Fruit fly (Drosophila melanogaster) whole organism, embryonic: ENCODE results near the gene Lip2.

Experiments used
- Awh ChIP-seq: fragments of 200-800 bp; sonication (Bioruptor generic); IDR thresholded peaks from 2 replicates; pipeline ENCODE4, ENCODE4 v1.3.6; 2022; ENCODE audit warnings: missing biosample characterization, missing genetic modification characterization
- CG10979 ChIP-seq: fragments of 200-800 bp; sonication (Bioruptor generic); optimal IDR thresholded peaks from 2 replicates; lab custom pipeline; 2018; ENCODE audit warnings: missing biosample characterization, mild to moderate bottlenecking, missing genetic modification characterization, moderate library complexity
- CG12155 ChIP-seq: fragments of 200-800 bp; sonication (Bioruptor generic); optimal IDR thresholded peaks from 3 replicates; lab custom pipeline; 2016; ENCODE audit warnings: missing biosample characterization, missing genetic modification characterization
- CG13424 ChIP-seq: fragments of 200-800 bp; sonication (Bioruptor generic); optimal IDR thresholded peaks from 2 replicates; lab custom pipeline; 2019; ENCODE audit warnings: missing biosample characterization, mild to moderate bottlenecking, missing genetic modification characterization, moderate library complexity
- CG13894 ChIP-seq: fragments of 200-800 bp; sonication (Bioruptor generic); optimal IDR thresholded peaks from 3 replicates; lab custom pipeline; 2018; ENCODE audit warnings: missing biosample characterization, mild to moderate bottlenecking, missing genetic modification characterization, moderate library complexity
- CG14710 ChIP-seq: fragments of 200-800 bp; sonication (Bioruptor generic); optimal IDR thresholded peaks from 3 replicates; lab custom pipeline; 2019; ENCODE audit warnings: missing biosample characterization, mild to moderate bottlenecking, missing genetic modification characterization, moderate library complexity
- CG16863 ChIP-seq: fragments of 200-800 bp; sonication (Bioruptor generic); optimal IDR thresholded peaks from 3 replicates; lab custom pipeline; 2016; ENCODE audit warnings: missing biosample characterization, missing genetic modification characterization
- CG17328 ChIP-seq: fragments of 200-800 bp; sonication (Bioruptor generic); IDR thresholded peaks from 2 replicates; pipeline ENCODE4 v1.3.6; 2022; ENCODE audit warnings: missing biosample characterization, missing genetic modification characterization
- CG17912 ChIP-seq: fragments of 200-800 bp; sonication (Bioruptor generic); optimal IDR thresholded peaks from 2 replicates; lab custom pipeline; 2018; ENCODE audit warnings: missing biosample characterization, mild to moderate bottlenecking, missing genetic modification characterization
- CG1832 ChIP-seq: fragments of 200-800 bp; sonication (Bioruptor generic); optimal IDR thresholded peaks from 2 replicates; lab custom pipeline; 2017; ENCODE audit warnings: missing biosample characterization, mild to moderate bottlenecking, missing genetic modification characterization, inconsistent platforms
- CG2116 ChIP-seq: fragments of 200-800 bp; sonication (Bioruptor generic); optimal IDR thresholded peaks from 3 replicates; lab custom pipeline; 2018; ENCODE audit warnings: missing biosample characterization, mild to moderate bottlenecking, missing genetic modification characterization
- CG2889 ChIP-seq: fragments of 200-800 bp; sonication (Bioruptor generic); IDR thresholded peaks from 3 replicates; pipeline ENCODE4 v1.3.6; 2022; ENCODE audit warnings: missing biosample characterization, missing genetic modification characterization
- CG3281 ChIP-seq: fragments of 200-800 bp; sonication (Bioruptor generic); optimal IDR thresholded peaks from 3 replicates; lab custom pipeline; 2017; ENCODE audit warnings: missing biosample characterization, mild to moderate bottlenecking, missing genetic modification characterization
- CG4617 ChIP-seq: fragments of 200-800 bp; sonication (Bioruptor generic); optimal IDR thresholded peaks from 3 replicates; lab custom pipeline; 2016; ENCODE audit warnings: missing biosample characterization, missing genetic modification characterization, borderline replicate concordance
- CG5180 ChIP-seq: fragments of 200-800 bp; sonication (Bioruptor generic); optimal IDR thresholded peaks from 3 replicates; lab custom pipeline; 2017; ENCODE audit warnings: missing biosample characterization, missing genetic modification characterization, mild to moderate bottlenecking, moderate library complexity, missing genetic modification reagents
- CG5953 ChIP-seq: fragments of 200-800 bp; sonication (Bioruptor generic); IDR thresholded peaks from 2 replicates; pipeline ENCODE4 v1.3.6; 2022; ENCODE audit warnings: missing biosample characterization, missing genetic modification characterization
- CG8290 ChIP-seq, 3 experiments: fragments of 200-800 bp; sonication (Bioruptor generic); optimal IDR thresholded peaks; 2 replicates each; lab custom pipeline; 2016 to 2019; ENCODE audit warnings: missing biosample characterization in 3 of 3, missing genetic modification characterization in 3 of 3, mild to moderate bottlenecking in 2 of 3, moderate library complexity in 1 of 3
- CG9817 ChIP-seq: fragments of 200-800 bp; sonication (Bioruptor generic); optimal IDR thresholded peaks from 2 replicates; lab custom pipeline; 2018; ENCODE audit warnings: missing biosample characterization, mild to moderate bottlenecking, missing genetic modification characterization, moderate library complexity
- Dll ChIP-seq: fragments of 200-800 bp; sonication (Bioruptor generic); IDR thresholded peaks from 4 replicates; pipeline ENCODE4 v1.3.6; 2022; ENCODE audit warnings: missing biosample characterization, missing genetic modification characterization; ENCODE audit not compliant: partially characterized antibody
- Doc2 ChIP-seq: fragments of 200-800 bp; sonication (Bioruptor generic); IDR thresholded peaks from 2 replicates; pipeline ENCODE4 v1.3.6; 2022; ENCODE audit warnings: missing biosample characterization, missing genetic modification characterization
- E2f2 ChIP-seq: fragments of 200-800 bp; sonication (Bioruptor generic); IDR thresholded peaks from 2 replicates; pipeline ENCODE4 v1.3.6; 2022; ENCODE audit warnings: missing biosample characterization, missing genetic modification characterization
- Fer2 ChIP-seq: fragments of 200-800 bp; sonication (Bioruptor generic); optimal IDR thresholded peaks from 2 replicates; lab custom pipeline; 2018; ENCODE audit warnings: missing biosample characterization, mild to moderate bottlenecking, missing genetic modification characterization, moderate library complexity
- H15 ChIP-seq: fragments of 200-800 bp; sonication (Bioruptor generic); IDR thresholded peaks from 3 replicates; pipeline ENCODE4 v1.3.6; 2022; ENCODE audit warnings: missing biosample characterization, missing genetic modification characterization
- Hand ChIP-seq: fragments of 200-800 bp; sonication (Bioruptor generic); optimal IDR thresholded peaks from 2 replicates; lab custom pipeline; 2017; ENCODE audit warnings: mild to moderate bottlenecking, missing biosample characterization, missing genetic modification reagents, missing genetic modification characterization
- HmgD ChIP-seq: fragments of 200-800 bp; sonication (Bioruptor generic); optimal IDR thresholded peaks from 3 replicates; lab custom pipeline; 2016; ENCODE audit warnings: missing biosample characterization, missing genetic modification characterization
- Hmr ChIP-seq: fragments of 200-800 bp; sonication (Bioruptor generic); optimal IDR thresholded peaks from 3 replicates; lab custom pipeline; 2017; ENCODE audit warnings: mild to moderate bottlenecking, missing biosample characterization, missing genetic modification reagents, missing genetic modification characterization
- Jarid2 ChIP-seq: fragments of 200-800 bp; sonication (Bioruptor generic); optimal IDR thresholded peaks from 3 replicates; lab custom pipeline; 2017; ENCODE audit warnings: mild to moderate bottlenecking, missing biosample characterization, missing genetic modification reagents, missing genetic modification characterization
- Meics ChIP-seq: fragments of 200-800 bp; sonication (Bioruptor generic); optimal IDR thresholded peaks from 2 replicates; lab custom pipeline; 2017; ENCODE audit warnings: missing biosample characterization, mild to moderate bottlenecking, missing genetic modification characterization
- NK7.1 ChIP-seq: fragments of 200-800 bp; sonication (Bioruptor generic); optimal IDR thresholded peaks from 3 replicates; lab custom pipeline; 2016; ENCODE audit warnings: missing biosample characterization, missing genetic modification characterization
- Side ChIP-seq: fragments of 200-800 bp; sonication (Bioruptor generic); optimal IDR thresholded peaks from 2 replicates; lab custom pipeline; 2016; ENCODE audit warnings: missing biosample characterization, missing genetic modification characterization
- Sry-β ChIP-seq: fragments of 200-800 bp; sonication (Bioruptor generic); optimal IDR thresholded peaks from 2 replicates; lab custom pipeline; 2018; ENCODE audit warnings: missing biosample characterization, mild to moderate bottlenecking, missing genetic modification characterization, moderate library complexity
- Ssrp ChIP-seq: fragments of 200-800 bp; sonication (Bioruptor generic); optimal IDR thresholded peaks from 2 replicates; lab custom pipeline; 2018; ENCODE audit warnings: missing biosample characterization, mild to moderate bottlenecking, missing genetic modification characterization, moderate library complexity
- Xbp1 ChIP-seq: fragments of 200-800 bp; sonication (Bioruptor generic); optimal IDR thresholded peaks from 3 replicates; lab custom pipeline; 2016; ENCODE audit warnings: missing biosample characterization, mild to moderate bottlenecking, missing genetic modification characterization
- ac ChIP-seq: fragments of 200-800 bp; sonication (Bioruptor generic); optimal IDR thresholded peaks from 3 replicates; lab custom pipeline; 2017; ENCODE audit warnings: missing biosample characterization, mild to moderate bottlenecking, missing genetic modification characterization
- aop ChIP-seq: fragments of 200-800 bp; sonication (Bioruptor generic); IDR thresholded peaks from 2 replicates; pipeline ENCODE4 v1.3.6; 2022; ENCODE audit warnings: missing biosample characterization, missing genetic modification characterization
- bigmax ChIP-seq: fragments of 200-800 bp; sonication (Bioruptor generic); optimal IDR thresholded peaks from 2 replicates; lab custom pipeline; 2018; ENCODE audit warnings: missing biosample characterization, mild to moderate bottlenecking, missing genetic modification characterization
- cad ChIP-seq: fragments of >200 bp; optimal IDR thresholded peaks from 2 replicates; lab custom pipeline; 2017; ENCODE audit warnings: missing biosample characterization, missing genetic modification characterization
- danr ChIP-seq: fragments of 200-800 bp; sonication (Bioruptor generic); IDR thresholded peaks from 2 replicates; pipeline ENCODE4 v1.3.6; 2022; ENCODE audit warnings: missing biosample characterization, missing genetic modification characterization
- dmrt11E ChIP-seq: fragments of 200-800 bp; sonication (Bioruptor generic); optimal IDR thresholded peaks from 3 replicates; lab custom pipeline; 2018; ENCODE audit warnings: missing biosample characterization, mild to moderate bottlenecking, missing genetic modification characterization, moderate library complexity
- dpn ChIP-seq, 2 experiments: fragments of 200-800 bp; sonication (Bioruptor generic); optimal IDR thresholded peaks; 3 replicates each; lab custom pipeline; 2016; ENCODE audit warnings: missing biosample characterization in 2 of 2, missing genetic modification characterization in 2 of 2
- eyg ChIP-seq: fragments of 200-800 bp; sonication (Bioruptor generic); optimal IDR thresholded peaks from 3 replicates; lab custom pipeline; 2016; ENCODE audit warnings: missing biosample characterization, missing genetic modification characterization
- fd3F ChIP-seq: fragments of 200-800 bp; sonication (Bioruptor generic); optimal IDR thresholded peaks from 2 replicates; lab custom pipeline; 2018; ENCODE audit warnings: missing biosample characterization, mild to moderate bottlenecking, missing genetic modification characterization, moderate library complexity
- gem ChIP-seq: fragments of 200-800 bp; sonication (Bioruptor generic); optimal IDR thresholded peaks from 2 replicates; lab custom pipeline; 2019; ENCODE audit warnings: missing biosample characterization, mild to moderate bottlenecking, missing genetic modification characterization, moderate library complexity
- insv ChIP-seq, 2 experiments: fragments of 200-800 bp; sonication (Bioruptor generic); optimal IDR thresholded peaks; 3 replicates each; lab custom pipeline; 2016 to 2018; ENCODE audit warnings: missing biosample characterization in 2 of 2, missing genetic modification characterization in 2 of 2
- jing ChIP-seq: fragments of 200-800 bp; sonication (Bioruptor generic); optimal IDR thresholded peaks from 2 replicates; lab custom pipeline; 2018; ENCODE audit warnings: missing biosample characterization, mild to moderate bottlenecking, missing genetic modification characterization
- luna ChIP-seq: fragments of 200-800 bp; sonication (Bioruptor generic); optimal IDR thresholded peaks from 2 replicates; lab custom pipeline; 2016; ENCODE audit warnings: missing biosample characterization, missing genetic modification characterization
- pfk ChIP-seq: fragments of 200-800 bp; sonication (Bioruptor generic); optimal IDR thresholded peaks from 2 replicates; lab custom pipeline; 2018; ENCODE audit warnings: missing biosample characterization, mild to moderate bottlenecking, missing genetic modification characterization, moderate library complexity
- tin ChIP-seq: fragments of 200-800 bp; sonication (Bioruptor generic); optimal IDR thresholded peaks from 3 replicates; lab custom pipeline; 2016; ENCODE audit warnings: missing biosample characterization, missing genetic modification characterization
- toy ChIP-seq: fragments of 200-800 bp; sonication (Bioruptor generic); IDR thresholded peaks from 2 replicates; pipeline ENCODE4 v1.3.6; 2022; ENCODE audit warnings: missing biosample characterization, missing genetic modification characterization
- zf30C ChIP-seq: fragments of 200-800 bp; sonication (Bioruptor generic); optimal IDR thresholded peaks from 3 replicates; lab custom pipeline; 2018; ENCODE audit warnings: missing biosample characterization, mild to moderate bottlenecking, missing genetic modification characterization

The Lip2 gene

DNA sequence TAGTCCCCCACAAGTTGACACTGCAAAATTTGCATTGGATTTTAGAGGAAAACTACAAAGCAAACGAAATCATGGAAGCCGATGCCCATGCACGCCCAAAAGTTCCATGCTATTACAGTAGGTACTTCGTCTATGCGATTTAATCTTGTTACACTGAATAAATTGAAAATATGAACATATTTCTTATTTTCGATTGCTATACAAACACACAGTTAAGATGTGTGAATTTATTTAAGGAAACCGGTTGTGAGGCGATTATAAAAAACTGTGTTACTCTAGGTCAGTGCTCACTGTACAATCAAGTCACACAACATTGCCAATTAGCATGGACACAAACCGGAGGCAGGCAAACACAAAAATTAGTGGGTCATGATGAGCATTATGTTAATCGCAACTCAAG, 43.6 kb downstream of the Lip2 start:
- no peak for TF ChIP-seq Hand
- TF ChIP-seq CG8290 (GFP tag; optimal IDR thresholded peaks at IDR 0.05; lab: Kevin White, UChicago) = peak; percentile 24
- TF ChIP-seq CG8290 (tag; optimal IDR thresholded peaks at IDR 0.05; lab: Kevin White, UChicago) = peak in 1 of 2 experiments; percentile 85
- no peak for TF ChIP-seq Fer2 (tag; lab: Kevin White, UChicago)
- peak; percentile 67 for TF ChIP-seq E2f2 (GFP tag; lab: Robert Waterston, UW)
- peak; percentile 85 for TF ChIP-seq gem
- no peak for TF ChIP-seq Dll (GFP tag; lab: Robert Waterston, UW)
- TF ChIP-seq CG2889 (GFP tag; lab: Robert Waterston, UW) = peak; percentile 76
- TF ChIP-seq dmrt11E = peak; percentile 50
- TF ChIP-seq HmgD (GFP tag; lab: Kevin White, UChicago) = no peak
- peak; percentile 77 for TF ChIP-seq fd3F (GFP tag; lab: Kevin White, UChicago)
- TF ChIP-seq zf30C (GFP tag; lab: Kevin White, UChicago) = no peak
- TF ChIP-seq Ssrp = peak; percentile 61
- TF ChIP-seq pfk (GFP tag; lab: Kevin White, UChicago) = no peak
- peak; percentile 56 for TF ChIP-seq CG12155 (GFP tag; lab: Kevin White, UChicago)
- TF ChIP-seq aop = 0 out of 2 replicates have a peak, but pooled peaks have one; percentile 7
- TF ChIP-seq NK7.1 = peak; percentile 2
- peak; percentile 70 to 88 for TF ChIP-seq dpn (GFP tag; optimal IDR thresholded peaks at IDR 0.05; lab: Kevin White, UChicago)
- TF ChIP-seq H15 (GFP tag; lab: Robert Waterston, UW) = peak; percentile 85
- TF ChIP-seq Meics = peak; percentile 75
- TF ChIP-seq CG17328 (GFP tag; lab: Robert Waterston, UW) = peak; percentile 75
- TF ChIP-seq CG2116 (GFP tag; lab: Kevin White, UChicago) = peak; percentile 40
- TF ChIP-seq Side = peak; percentile 72
- TF ChIP-seq CG5180 (GFP tag; lab: Kevin White, UChicago) = peak; percentile 59
- TF ChIP-seq CG14710 = no peak
- TF ChIP-seq Sry-β (GFP tag; lab: Kevin White, UChicago) = no peak
- no peak for TF ChIP-seq CG1832 (GFP tag; lab: Kevin White, UChicago)
- TF ChIP-seq toy (GFP tag; lab: Robert Waterston, UW) = no peak
- TF ChIP-seq CG16863 (GFP tag; lab: Kevin White, UChicago) = peak; percentile 79
- TF ChIP-seq ac = no peak
- TF ChIP-seq cad (GFP tag; lab: Kevin White, UChicago) = no peak
- peak; percentile 92 for TF ChIP-seq Awh (GFP tag; lab: Robert Waterston, UW)
- TF ChIP-seq bigmax (GFP tag; lab: Kevin White, UChicago) = no peak
- TF ChIP-seq CG10979 (tag; lab: Kevin White, UChicago) = no peak
- TF ChIP-seq Xbp1 = peak; percentile 86
- TF ChIP-seq Hmr (GFP tag; lab: Kevin White, UChicago) = peak; percentile 66
- peak; percentile 63 for TF ChIP-seq eyg
- TF ChIP-seq luna = no peak
- peak; percentile 52; the same call in 1 of the 2 replicates for TF ChIP-seq Doc2 (GFP tag; lab: Robert Waterston, UW)
- TF ChIP-seq tin (GFP tag; lab: Kevin White, UChicago) = peak; percentile 74
- peak; percentile 71 for TF ChIP-seq CG9817 (tag; lab: Kevin White, UChicago)
- no peak for TF ChIP-seq CG13894
- peak; percentile 83 for TF ChIP-seq CG13424
- peak; percentile 70 for TF ChIP-seq jing
- TF ChIP-seq insv (GFP tag; optimal IDR thresholded peaks at IDR 0.05; lab: Kevin White, UChicago) = no peak
- TF ChIP-seq CG5953 (GFP tag; lab: Robert Waterston, UW) = peak; percentile 75
- peak; percentile 56 for TF ChIP-seq CG3281 (GFP tag; lab: Kevin White, UChicago)
- TF ChIP-seq danr (GFP tag; lab: Robert Waterston, UW) = peak; percentile 73
- peak; percentile 21 for TF ChIP-seq Jarid2
- peak; percentile 31 for TF ChIP-seq CG4617 (GFP tag; lab: Kevin White, UChicago)
- TF ChIP-seq CG17912 (GFP tag; lab: Kevin White, UChicago) = no peak
